Fruit fly (Drosophila melanogaster) whole organism, prepupa: ENCODE measurements around the gene Saf6.

Experiments
- Blimp-1 ChIP-seq: fragments of 200-800 bp; sonication (Bioruptor generic); optimal IDR thresholded peaks from 3 replicates; lab custom pipeline; 2017; ENCODE audit warnings: missing biosample characterization, missing genetic modification characterization, mild to moderate bottlenecking, moderate library complexity, missing genetic modification reagents
- CG10631 ChIP-seq: fragments of 200-800 bp; sonication (Bioruptor generic); optimal IDR thresholded peaks from 2 replicates; lab custom pipeline; 2016; ENCODE audit warnings: missing biosample characterization, missing genetic modification characterization
- CG10669 ChIP-seq: fragments of 200-800 bp; sonication (Bioruptor generic); optimal IDR thresholded peaks from 3 replicates; lab custom pipeline; 2018; ENCODE audit warnings: missing biosample characterization, mild to moderate bottlenecking, missing genetic modification characterization, moderate library complexity
- CG11294 ChIP-seq: fragments of 200-800 bp; sonication (Bioruptor generic); IDR thresholded peaks from 2 replicates; pipeline ENCODE4 v1.3.6; 2022; ENCODE audit warnings: missing biosample characterization, missing genetic modification characterization
- CG11762 ChIP-seq: fragments of 200-800 bp; sonication (Bioruptor generic); optimal IDR thresholded peaks from 3 replicates; lab custom pipeline; 2016; ENCODE audit warnings: missing biosample characterization, missing genetic modification characterization; ENCODE audit not compliant: insufficient read depth
- CG11902 ChIP-seq: fragments of 200-800 bp; sonication (Bioruptor generic); optimal IDR thresholded peaks from 3 replicates; lab custom pipeline; 2016; ENCODE audit warnings: missing biosample characterization, missing genetic modification characterization
- CG1621 ChIP-seq: fragments of 200-800 bp; sonication (Bioruptor generic); optimal IDR thresholded peaks from 3 replicates; lab custom pipeline; 2018; ENCODE audit warnings: missing biosample characterization, mild to moderate bottlenecking, missing genetic modification characterization
- CG3032 ChIP-seq: fragments of 200-800 bp; optimal IDR thresholded peaks from 2 replicates; lab custom pipeline; 2019; ENCODE audit warnings: missing biosample characterization, mild to moderate bottlenecking, missing genetic modification characterization, moderate library complexity
- CG32006 ChIP-seq: fragments of 200-800 bp; sonication (Bioruptor generic); optimal IDR thresholded peaks from 3 replicates; lab custom pipeline; 2017; ENCODE audit warnings: missing biosample characterization, mild to moderate bottlenecking, missing genetic modification characterization
- CG34406 ChIP-seq: fragments of 200-800 bp; sonication (Bioruptor generic); optimal IDR thresholded peaks from 3 replicates; lab custom pipeline; 2016; ENCODE audit warnings: missing biosample characterization, missing genetic modification characterization
- CG3919 ChIP-seq: fragments of 200-800 bp; sonication (Bioruptor generic); optimal IDR thresholded peaks from 3 replicates; lab custom pipeline; 2016; ENCODE audit warnings: missing biosample characterization, missing genetic modification characterization
- CG6163 ChIP-seq: fragments of 200-800 bp; sonication (Bioruptor generic); IDR thresholded peaks from 3 replicates; pipeline ENCODE4 v1.3.6; 2022; ENCODE audit warnings: missing biosample characterization, missing genetic modification characterization
- CG6276 ChIP-seq: fragments of 200-800 bp; sonication (Bioruptor generic); optimal IDR thresholded peaks from 2 replicates; lab custom pipeline; 2017; ENCODE audit warnings: missing biosample characterization, mild to moderate bottlenecking, missing genetic modification characterization
- CG6808 ChIP-seq: fragments of 200-800 bp; sonication (Bioruptor generic); optimal IDR thresholded peaks from 3 replicates; lab custom pipeline; 2017; ENCODE audit warnings: missing biosample characterization, missing genetic modification characterization, mild to moderate bottlenecking, moderate library complexity, missing genetic modification reagents
- CG6854 ChIP-seq: fragments of 200-800 bp; sonication (Bioruptor generic); optimal IDR thresholded peaks from 2 replicates; lab custom pipeline; 2017; ENCODE audit warnings: missing biosample characterization, mild to moderate bottlenecking, missing genetic modification characterization
- CG7368 ChIP-seq: fragments of 200-800 bp; sonication (Bioruptor generic); optimal IDR thresholded peaks from 3 replicates; lab custom pipeline; 2016; ENCODE audit warnings: missing biosample characterization, missing genetic modification characterization
- CG8319 ChIP-seq: fragments of 200-800 bp; sonication (Bioruptor generic); optimal IDR thresholded peaks from 3 replicates; lab custom pipeline; 2016; ENCODE audit warnings: missing biosample characterization, missing genetic modification characterization
- CG8632 ChIP-seq: fragments of 200-800 bp; sonication (Bioruptor generic); optimal IDR thresholded peaks from 3 replicates; lab custom pipeline; 2016; ENCODE audit warnings: missing biosample characterization, missing genetic modification characterization
- Eip78C ChIP-seq: fragments of 200-800 bp; sonication (Bioruptor generic); peaks from one replicate; lab custom pipeline; 2016; ENCODE audit warnings: missing biosample characterization, missing genetic modification characterization
- Eip93F ChIP-seq: fragments of 200-800 bp; sonication (Bioruptor generic); optimal IDR thresholded peaks from 2 replicates; lab custom pipeline; 2016; ENCODE audit warnings: missing biosample characterization, mild to moderate bottlenecking, missing genetic modification characterization
- Ets21C ChIP-seq: fragments of 200-800 bp; sonication (Bioruptor generic); optimal IDR thresholded peaks from 3 replicates; lab custom pipeline; 2016; ENCODE audit warnings: missing biosample characterization, missing genetic modification characterization
- Gug ChIP-seq: fragments of 200-800 bp; sonication (Bioruptor generic); IDR thresholded peaks from 2 replicates; pipeline ENCODE4 v1.3.6; 2022; ENCODE audit warnings: missing biosample characterization, missing genetic modification characterization
- Hr38 ChIP-seq: sonication (Bioruptor generic); optimal IDR thresholded peaks from 2 replicates; lab custom pipeline; 2016; ENCODE audit warnings: missing biosample characterization, missing genetic modification characterization
- Hr39 ChIP-seq: fragments of 200-800 bp; sonication (Bioruptor generic); optimal IDR thresholded peaks from 2 replicates; lab custom pipeline; 2016; ENCODE audit warnings: missing biosample characterization, missing genetic modification characterization
- Hr4 ChIP-seq: fragments of 200-800 bp; sonication (Bioruptor generic); optimal IDR thresholded peaks from 3 replicates; lab custom pipeline; 2016; ENCODE audit warnings: missing biosample characterization, missing genetic modification characterization
- Met ChIP-seq: fragments of 200-800 bp; sonication (Bioruptor generic); optimal IDR thresholded peaks from 3 replicates; lab custom pipeline; 2016; ENCODE audit warnings: missing biosample characterization, missing genetic modification characterization
- OdsH ChIP-seq: fragments of 200-800 bp; sonication (Bioruptor generic); optimal IDR thresholded peaks from 3 replicates; lab custom pipeline; 2016; ENCODE audit warnings: missing biosample characterization, missing genetic modification characterization
- Smox ChIP-seq: fragments of 200-800 bp; sonication (Bioruptor generic); optimal IDR thresholded peaks from 3 replicates; lab custom pipeline; 2016; ENCODE audit warnings: missing biosample characterization, missing genetic modification characterization
- Sox102F ChIP-seq: fragments of 200-800 bp; sonication (Bioruptor generic); optimal IDR thresholded peaks from 2 replicates; lab custom pipeline; 2016; ENCODE audit warnings: missing biosample characterization, mild to moderate bottlenecking, missing genetic modification characterization
- Sox14 ChIP-seq: fragments of 200-800 bp; sonication (Bioruptor generic); optimal IDR thresholded peaks from 3 replicates; lab custom pipeline; 2016; ENCODE audit warnings: missing biosample characterization, missing genetic modification characterization
- Sox15 ChIP-seq: fragments of 200-800 bp; sonication (Bioruptor generic); optimal IDR thresholded peaks from 3 replicates; lab custom pipeline; 2016; ENCODE audit warnings: missing biosample characterization, missing genetic modification characterization
- achi ChIP-seq: fragments of 200-800 bp; sonication (Bioruptor generic); optimal IDR thresholded peaks from 3 replicates; lab custom pipeline; 2016; ENCODE audit warnings: missing biosample characterization, missing genetic modification characterization
- acj6 ChIP-seq: fragments of 200-800 bp; sonication (Bioruptor generic); optimal IDR thresholded peaks from 3 replicates; lab custom pipeline; 2016; ENCODE audit warnings: missing biosample characterization, missing genetic modification characterization
- cyc ChIP-seq: fragments of 200-800 bp; sonication (Bioruptor generic); optimal IDR thresholded peaks from 3 replicates; lab custom pipeline; 2016; ENCODE audit warnings: missing biosample characterization, missing genetic modification characterization
- dac ChIP-seq: fragments of 200-800 bp; sonication (Bioruptor generic); optimal IDR thresholded peaks from 2 replicates; lab custom pipeline; 2017; ENCODE audit warnings: missing biosample characterization, mild to moderate bottlenecking, missing genetic modification characterization
- eg ChIP-seq: fragments of 200-800 bp; sonication (Bioruptor generic); IDR thresholded peaks from 3 replicates; pipeline ENCODE4 v1.3.6; 2022; ENCODE audit warnings: missing biosample characterization, missing genetic modification characterization
- esn ChIP-seq: fragments of 200-800 bp; sonication (Bioruptor generic); optimal IDR thresholded peaks from 2 replicates; lab custom pipeline; 2016; ENCODE audit warnings: missing biosample characterization, mild to moderate bottlenecking, missing genetic modification characterization, moderate library complexity
- fd85E ChIP-seq: fragments of 200-800 bp; sonication (Bioruptor generic); optimal IDR thresholded peaks from 3 replicates; lab custom pipeline; 2016; ENCODE audit warnings: missing biosample characterization, missing genetic modification characterization
- fkh ChIP-seq: fragments of 200-800 bp; sonication (Bioruptor generic); optimal IDR thresholded peaks from 3 replicates; lab custom pipeline; 2017; ENCODE audit warnings: missing biosample characterization, mild to moderate bottlenecking, missing genetic modification characterization, moderate library complexity
- net ChIP-seq: fragments of 200-800 bp; sonication (Bioruptor generic); optimal IDR thresholded peaks from 3 replicates; lab custom pipeline; 2016; ENCODE audit warnings: missing biosample characterization, missing genetic modification characterization
- salr ChIP-seq, 2 experiments: fragments of 200-800 bp; sonication (Bioruptor generic); optimal IDR thresholded peaks; 3 replicates each; lab custom pipeline; 2016 to 2018; ENCODE audit warnings: missing biosample characterization in 2 of 2, missing genetic modification characterization in 2 of 2, mild to moderate bottlenecking in 1 of 2
- spab ChIP-seq: fragments of 200-800 bp; sonication (Bioruptor generic); optimal IDR thresholded peaks from 2 replicates; lab custom pipeline; 2017; ENCODE audit warnings: missing biosample characterization, mild to moderate bottlenecking, missing genetic modification characterization, missing genetic modification reagents
- ss ChIP-seq, 2 experiments: fragments of 200-800 bp; sonication (Bioruptor generic); optimal IDR thresholded peaks; 2 replicates in 1 of 2; 3 replicates in 1 of 2; lab custom pipeline; 2017 to 2018; ENCODE audit warnings: mild to moderate bottlenecking in 2 of 2, missing biosample characterization in 2 of 2, missing genetic modification characterization in 2 of 2, moderate library complexity in 1 of 2
- svp ChIP-seq: fragments of 200-800 bp; sonication (Bioruptor generic); peaks from one replicate; lab custom pipeline; 2016; ENCODE audit warnings: missing biosample characterization, missing genetic modification characterization
- topi ChIP-seq: fragments of 200-800 bp; sonication (Bioruptor generic); optimal IDR thresholded peaks from 3 replicates; lab custom pipeline; 2016; ENCODE audit warnings: missing biosample characterization, missing genetic modification characterization
- vri ChIP-seq: fragments of 200-800 bp; sonication (Bioruptor generic); optimal IDR thresholded peaks from 3 replicates; lab custom pipeline; 2016; ENCODE audit warnings: missing biosample characterization, mild to moderate bottlenecking, missing genetic modification characterization

Gene Saf6

dm6 chr2L:843850-844791, 28.4 kb upstream of the Saf6 start (continued):
- TF ChIP-seq CG10631 (GFP tag; lab: Kevin White, UChicago) (peak; percentile 41), Sox102F (no peak), Ets21C (GFP tag; lab: Kevin White, UChicago) (no peak), net (peak; percentile 36), CG3032 (tag; lab: Kevin White, UChicago) (peak; percentile 28), vri (GFP tag; lab: Kevin White, UChicago) (no peak), CG3919 (GFP tag; lab: Kevin White, UChicago) (peak; percentile 28), CG6854 (peak; percentile 16), CG10669 (GFP tag; lab: Kevin White, UChicago) (peak; percentile 53), CG6808 (GFP tag; lab: Kevin White, UChicago) (peak; percentile 34), CG1621 (peak; percentile 45), spab (GFP tag; lab: Kevin White, UChicago) (peak; percentile 34), Eip93F (GFP tag; lab: Kevin White, UChicago) (no peak), svp (GFP tag; lab: Kevin White, UChicago) (peak; percentile 41), CG11294 (GFP tag; lab: Robert Waterston, UW) (no peak; the same call in 1 of the 2 replicates), eg (GFP tag; lab: Robert Waterston, UW) (peak; percentile 74), Eip78C (GFP tag; lab: Kevin White, UChicago) (peak; percentile 76), acj6 (GFP tag; lab: Kevin White, UChicago) (peak; percentile 18)
- TF ChIP-seq, all 60 proteins: peak for 29

dm6 chr2L:843301-843700, 27.6 kb upstream of the Saf6 start:
- TF ChIP-seq CG8319 (GFP tag; lab: Kevin White, UChicago) = no peak
- TF ChIP-seq Gug (GFP tag; lab: Robert Waterston, UW) = no peak
- TF ChIP-seq CG11294 (GFP tag; lab: Robert Waterston, UW) = no peak
- no peak for TF ChIP-seq CG6808 (GFP tag; lab: Kevin White, UChicago)
- no peak for TF ChIP-seq dac (GFP tag; lab: Kevin White, UChicago)
- TF ChIP-seq Blimp-1 (GFP tag; lab: Kevin White, UChicago) = peak; percentile 1
- peak; percentile 53 for TF ChIP-seq Hr39
- TF ChIP-seq CG8632 = no peak
- TF ChIP-seq CG6163 (GFP tag; lab: Robert Waterston, UW) = no peak
- TF ChIP-seq CG1621 = no peak
- TF ChIP-seq Met = peak; percentile 52
- peak; percentile 7 for TF ChIP-seq CG6276
- no peak for TF ChIP-seq CG3032 (tag; lab: Kevin White, UChicago)
- peak; percentile 36 for TF ChIP-seq OdsH (GFP tag; lab: Kevin White, UChicago)
- no peak for TF ChIP-seq Sox15 (GFP tag; lab: Kevin White, UChicago)
- peak; percentile 35 for TF ChIP-seq CG32006 (GFP tag; lab: Kevin White, UChicago)
- peak; percentile 4 for TF ChIP-seq vri (GFP tag; lab: Kevin White, UChicago)
- TF ChIP-seq eg (GFP tag; lab: Robert Waterston, UW) = 0 out of 3 replicates have a peak, but pooled peaks have one; percentile 11
- TF ChIP-seq net = no peak
- TF ChIP-seq cyc (GFP tag; lab: Kevin White, UChicago) = peak; percentile 7
- no peak for TF ChIP-seq salr (GFP tag; optimal IDR thresholded peaks at IDR 0.05; lab: Kevin White, UChicago)
- TF ChIP-seq Hr4 (GFP tag; lab: Kevin White, UChicago) = peak; percentile 39
- TF ChIP-seq topi = peak; percentile 17
- TF ChIP-seq Hr38 (GFP tag; lab: Kevin White, UChicago) = no peak
- no peak for TF ChIP-seq ss (GFP tag; optimal IDR thresholded peaks at IDR 0.05; lab: Kevin White, UChicago)
- no peak for TF ChIP-seq CG11902 (GFP tag; lab: Kevin White, UChicago)
- no peak for TF ChIP-seq Smox (GFP tag; lab: Kevin White, UChicago)
- no peak for TF ChIP-seq fd85E (GFP tag; lab: Kevin White, UChicago)
- no peak for TF ChIP-seq CG11762 (GFP tag; lab: Kevin White, UChicago)
- peak; percentile 52 for TF ChIP-seq esn (GFP tag; lab: Kevin White, UChicago)
- peak; percentile 62 for TF ChIP-seq Eip78C (GFP tag; lab: Kevin White, UChicago)
- TF ChIP-seq Ets21C (GFP tag; lab: Kevin White, UChicago) = peak; percentile 24
- no peak for TF ChIP-seq CG34406
- TF ChIP-seq CG10669 (GFP tag; lab: Kevin White, UChicago) = no peak
- no peak for TF ChIP-seq CG7368 (GFP tag; lab: Kevin White, UChicago)
- TF ChIP-seq fkh (GFP tag; lab: Kevin White, UChicago) = no peak
- no peak for TF ChIP-seq spab (GFP tag; lab: Kevin White, UChicago)
- TF ChIP-seq acj6 (GFP tag; lab: Kevin White, UChicago) = no peak
- no peak for TF ChIP-seq Sox14 (GFP tag; lab: Kevin White, UChicago)
- TF ChIP-seq achi (GFP tag; lab: Kevin White, UChicago) = no peak
